Worm (Caenorhabditis elegans) whole organism, L4 larva: ENCODE data around the gene col-102.

Experiments
- F10B5.3 ChIP-seq: sonication (generic microtip); optimal IDR thresholded peaks from 2 replicates; lab custom pipeline; 2016; ENCODE audit warnings: mild to moderate bottlenecking, missing genetic modification characterization, missing compliant biosample characterization
- F37D6.2 ChIP-seq: sonication (generic microtip); optimal IDR thresholded peaks from 2 replicates; lab custom pipeline; 2016; ENCODE audit warnings: mild to moderate bottlenecking, missing genetic modification characterization, missing compliant biosample characterization
- F44E2.7 ChIP-seq: fragments of 200-800 bp; sonication (Bioruptor generic); IDR thresholded peaks from 2 replicates; pipeline ENCODE4 v2.1.2; 2022; ENCODE audit warnings: missing genetic modification characterization, missing compliant biosample characterization
- F49E8.2 ChIP-seq: sonication (generic microtip); optimal IDR thresholded peaks from 2 replicates; lab custom pipeline; 2016; ENCODE audit warnings: missing compliant biosample characterization, mild to moderate bottlenecking, missing genetic modification characterization, borderline replicate concordance
- R02D3.7 ChIP-seq: fragments of 150-350 bp; sonication (generic microtip); optimal IDR thresholded peaks from 3 replicates; lab custom pipeline; 2014; ENCODE audit warnings: missing biosample characterization, missing genetic modification characterization
- Y105C5A.15 ChIP-seq: fragments of 200-800 bp; sonication (Bioruptor generic); IDR thresholded peaks from 2 replicates; pipeline ENCODE4 v1.3.6; 2022; ENCODE audit warnings: missing genetic modification characterization, missing compliant biosample characterization
- Y75B8A.6 ChIP-seq: fragments of 200-800 bp; sonication (Bioruptor generic); IDR thresholded peaks from 2 replicates; pipeline ENCODE4 v1.3.6; 2022; ENCODE audit warnings: missing genetic modification reagents, missing genetic modification characterization, missing compliant biosample characterization
- ZK337.2 ChIP-seq: fragments of 200-800 bp; sonication (Bioruptor generic); IDR thresholded peaks from 2 replicates; pipeline ENCODE4 v1.3.6; 2022; ENCODE audit warnings: missing genetic modification reagents, missing genetic modification characterization, missing compliant biosample characterization
- arid-1 ChIP-seq: fragments of 200-800 bp; sonication (Bioruptor generic); conservative IDR thresholded peaks from 2 replicates; pipeline ENCODE4 v1.3.6; 2022; ENCODE audit warnings: missing genetic modification reagents, missing genetic modification characterization, missing compliant biosample characterization
- ceh-62 ChIP-seq: sonication (generic microtip); optimal IDR thresholded peaks from 2 replicates; lab custom pipeline; 2017; ENCODE audit warnings: missing biosample characterization, missing genetic modification characterization
- cey-2 ChIP-seq: sonication (generic microtip); optimal IDR thresholded peaks from 3 replicates; lab custom pipeline; 2017; ENCODE audit warnings: missing genetic modification characterization, mild to moderate bottlenecking, missing compliant biosample characterization, antibody characterized with exemption, borderline replicate concordance; ENCODE audit not compliant: insufficient read depth
- daf-12 ChIP-seq: fragments of 150-350 bp; optimal IDR thresholded peaks from 2 replicates; lab custom pipeline; 2014; ENCODE audit warnings: missing biosample characterization, missing genetic modification reagents, missing genetic modification characterization
- daf-8 ChIP-seq: fragments of 200-800 bp; sonication (Bioruptor generic); IDR thresholded peaks from 2 replicates; pipeline ENCODE4 v1.3.6; 2022; ENCODE audit warnings: missing genetic modification characterization, missing compliant biosample characterization
- dmd-6 ChIP-seq: fragments of 200-800 bp; sonication (Bioruptor generic); IDR thresholded peaks from 2 replicates; pipeline ENCODE4 v1.3.6; 2022; ENCODE audit warnings: missing genetic modification reagents, missing genetic modification characterization, missing compliant biosample characterization
- dmd-9 ChIP-seq: fragments of 200-800 bp; sonication (Bioruptor generic); IDR thresholded peaks from 2 replicates; pipeline ENCODE4 v1.3.6; 2022; ENCODE audit warnings: missing genetic modification reagents, missing genetic modification characterization, missing compliant biosample characterization
- dve-1 ChIP-seq: sonication (generic microtip); optimal IDR thresholded peaks from 2 replicates; lab custom pipeline; 2017; ENCODE audit warnings: antibody characterized with exemption, mild to moderate bottlenecking, missing genetic modification characterization, missing compliant biosample characterization; ENCODE audit not compliant: insufficient read depth
- egl-43 ChIP-seq: fragments of 200-800 bp; sonication (Bioruptor generic); IDR thresholded peaks from 2 replicates; pipeline ENCODE4 v1.3.6; 2022; ENCODE audit warnings: missing genetic modification reagents, missing genetic modification characterization, missing compliant biosample characterization
- fkh-10 ChIP-seq: fragments of 150-350 bp; optimal IDR thresholded peaks from 2 replicates; lab custom pipeline; 2014; ENCODE audit warnings: missing biosample characterization, missing genetic modification reagents, missing genetic modification characterization
- fos-1 ChIP-seq: fragments of 150-350 bp; optimal IDR thresholded peaks from 2 replicates; lab custom pipeline; 2014; ENCODE audit warnings: missing biosample characterization, missing genetic modification characterization
- hlh-11 ChIP-seq: fragments of 200-800 bp; sonication (Bioruptor generic); optimal IDR thresholded peaks from 2 replicates; lab custom pipeline; 2018; ENCODE audit warnings: mild to moderate bottlenecking, missing genetic modification characterization, missing compliant biosample characterization
- hlh-30 ChIP-seq: sonication (generic microtip); optimal IDR thresholded peaks from 2 replicates; lab custom pipeline; 2017; ENCODE audit warnings: antibody characterized with exemption, mild to moderate bottlenecking, missing genetic modification characterization, missing compliant biosample characterization; ENCODE audit not compliant: insufficient read depth
- jun-1 ChIP-seq: fragments of 150-350 bp; optimal IDR thresholded peaks from 2 replicates; lab custom pipeline; 2014; ENCODE audit warnings: missing biosample characterization, missing genetic modification reagents, missing genetic modification characterization
- lin-1 ChIP-seq: fragments of 200-800 bp; sonication (Bioruptor generic); IDR thresholded peaks from 2 replicates; pipeline ENCODE4 v1.3.6; 2022; ENCODE audit warnings: missing genetic modification reagents, missing genetic modification characterization, missing compliant biosample characterization
- lin-39 ChIP-seq: fragments of 150-350 bp; optimal IDR thresholded peaks from 2 replicates; lab custom pipeline; 2014; ENCODE audit warnings: missing biosample characterization, missing genetic modification reagents, missing genetic modification characterization
- lir-3 ChIP-seq: sonication (generic microtip); optimal IDR thresholded peaks from 2 replicates; lab custom pipeline; 2016; ENCODE audit warnings: mild to moderate bottlenecking, missing genetic modification characterization, missing compliant biosample characterization
- lsy-2 ChIP-seq, 2 experiments: fragments of 150-350 bp in 1 of 2; sonication (generic microtip) in 1 of 2; optimal IDR thresholded peaks; 2 replicates each; lab custom pipeline; 2014 to 2017; ENCODE audit warnings: missing biosample characterization in 2 of 2, missing genetic modification characterization in 2 of 2
- madf-5 ChIP-seq, 2 experiments: fragments of 200-800 bp; sonication (Bioruptor generic); IDR thresholded peaks; 2 replicates each; pipeline ENCODE4 v1.3.6; 2022; ENCODE audit warnings: missing compliant biosample characterization in 2 of 2, missing genetic modification characterization in 2 of 2
- mdl-1 ChIP-seq, 2 experiments: fragments of 150-350 bp in 1 of 2; sonication (generic microtip) in 1 of 2; optimal IDR thresholded peaks; 2 replicates each; lab custom pipeline; 2014 to 2017; ENCODE audit warnings: missing biosample characterization in 2 of 2, missing genetic modification characterization in 2 of 2
- mdt-29 ChIP-seq: fragments of 200-800 bp; sonication (Bioruptor generic); IDR thresholded peaks from 2 replicates; pipeline ENCODE4 v1.3.6; 2022; ENCODE audit warnings: missing genetic modification reagents, missing genetic modification characterization, missing compliant biosample characterization
- mep-1 ChIP-seq: fragments of 150-350 bp; sonication (generic microtip); optimal IDR thresholded peaks from 3 replicates; lab custom pipeline; 2014; ENCODE audit warnings: missing biosample characterization, missing genetic modification characterization
- mxl-3 ChIP-seq: fragments of 200-800 bp; sonication (Bioruptor generic); optimal IDR thresholded peaks from 2 replicates; lab custom pipeline; 2018; ENCODE audit warnings: mild to moderate bottlenecking, missing genetic modification characterization, missing compliant biosample characterization
- nhr-10 ChIP-seq: fragments of 150-350 bp; optimal IDR thresholded peaks from 2 replicates; lab custom pipeline; 2014; ENCODE audit warnings: missing biosample characterization, missing genetic modification characterization
- nhr-237 ChIP-seq: sonication (generic microtip); optimal IDR thresholded peaks from 2 replicates; lab custom pipeline; 2017; ENCODE audit warnings: missing biosample characterization, missing genetic modification characterization
- nhr-41 ChIP-seq: fragments of 200-800 bp; sonication (Bioruptor generic); IDR thresholded peaks from 2 replicates; pipeline ENCODE4 v1.3.6; 2022; ENCODE audit warnings: missing genetic modification reagents, missing genetic modification characterization, missing compliant biosample characterization
- nhr-48 ChIP-seq: sonication (generic microtip); optimal IDR thresholded peaks from 2 replicates; lab custom pipeline; 2016; ENCODE audit warnings: mild to moderate bottlenecking, missing genetic modification characterization, missing compliant biosample characterization
- nhr-76 ChIP-seq: fragments of 150-350 bp; optimal IDR thresholded peaks from 2 replicates; lab custom pipeline; 2014; ENCODE audit warnings: missing biosample characterization, missing genetic modification characterization
- nhr-77 ChIP-seq: fragments of 150-350 bp; optimal IDR thresholded peaks from 2 replicates; lab custom pipeline; 2014; ENCODE audit warnings: missing biosample characterization, missing genetic modification characterization
- pha-4 ChIP-seq, 2 experiments: fragments of 150-350 bp in 1 of 2; fragments of 200-800 bp in 1 of 2; sonication (Bioruptor generic) in 1 of 2; IDR thresholded peaks in 1 of 2; optimal IDR thresholded peaks in 1 of 2; 2 replicates each; pipeline versions ENCODE4 v1.3.6 to Lab custom; 2014 to 2022; ENCODE audit warnings: missing genetic modification characterization in 2 of 2, missing genetic modification reagents in 2 of 2, missing biosample characterization in 1 of 2, missing compliant biosample characterization in 1 of 2
- php-3 ChIP-seq: fragments of 200-800 bp; sonication (Bioruptor generic); IDR thresholded peaks from 2 replicates; pipeline ENCODE4 v1.3.6; 2022; ENCODE audit warnings: missing genetic modification reagents, missing genetic modification characterization, missing compliant biosample characterization
- rbr-2 ChIP-seq: sonication (generic microtip); optimal IDR thresholded peaks from 2 replicates; lab custom pipeline; 2016; ENCODE audit warnings: missing genotype, missing genetic modification characterization, missing compliant biosample characterization
- skn-1 ChIP-seq: fragments of 150-350 bp; optimal IDR thresholded peaks from 2 replicates; lab custom pipeline; 2014; ENCODE audit warnings: missing biosample characterization, missing genetic modification characterization
- snpc-4 ChIP-seq: fragments of 150-350 bp; optimal IDR thresholded peaks from 2 replicates; lab custom pipeline; 2014; ENCODE audit warnings: missing biosample characterization, missing genetic modification characterization
- spr-1 ChIP-seq: sonication (generic microtip); optimal IDR thresholded peaks from 2 replicates; lab custom pipeline; 2016; ENCODE audit warnings: mild to moderate bottlenecking, missing genetic modification characterization, missing compliant biosample characterization
- tag-97 ChIP-seq: fragments of 200-800 bp; sonication (Bioruptor generic); IDR thresholded peaks from 2 replicates; pipeline ENCODE4 v1.3.6; 2022; ENCODE audit warnings: missing genetic modification characterization, missing compliant biosample characterization
- tra-1 ChIP-seq: fragments of 200-800 bp; sonication (Bioruptor generic); IDR thresholded peaks from 2 replicates; pipeline ENCODE4 v1.3.6; 2022; ENCODE audit warnings: missing genetic modification reagents, missing genetic modification characterization, missing compliant biosample characterization
- unc-62 ChIP-seq, 3 experiments: fragments of 150-350 bp in 1 of 3; sonication (generic microtip); optimal IDR thresholded peaks in 2 of 3; peaks in 1 of 3; 1 replicate in 1 of 3; 2 replicates in 2 of 3; lab custom pipeline; 2014 to 2017; ENCODE audit warnings: missing biosample characterization in 3 of 3, missing genetic modification characterization in 3 of 3, missing genetic modification reagents in 3 of 3, missing genotype in 1 of 3
- zag-1 ChIP-seq: fragments of 150-350 bp; optimal IDR thresholded peaks from 2 replicates; lab custom pipeline; 2014; ENCODE audit warnings: missing biosample characterization, missing genetic modification characterization
- zfp-3 ChIP-seq: fragments of 200-800 bp; sonication (Bioruptor generic); conservative IDR thresholded peaks from 2 replicates; pipeline ENCODE4 v1.3.6; 2022; ENCODE audit warnings: missing genetic modification reagents, missing genetic modification characterization, missing compliant biosample characterization
- ztf-11 ChIP-seq: fragments of 150-350 bp; optimal IDR thresholded peaks from 2 replicates; lab custom pipeline; 2014; ENCODE audit warnings: missing biosample characterization, missing genetic modification characterization

col-102 gene

DNA sequence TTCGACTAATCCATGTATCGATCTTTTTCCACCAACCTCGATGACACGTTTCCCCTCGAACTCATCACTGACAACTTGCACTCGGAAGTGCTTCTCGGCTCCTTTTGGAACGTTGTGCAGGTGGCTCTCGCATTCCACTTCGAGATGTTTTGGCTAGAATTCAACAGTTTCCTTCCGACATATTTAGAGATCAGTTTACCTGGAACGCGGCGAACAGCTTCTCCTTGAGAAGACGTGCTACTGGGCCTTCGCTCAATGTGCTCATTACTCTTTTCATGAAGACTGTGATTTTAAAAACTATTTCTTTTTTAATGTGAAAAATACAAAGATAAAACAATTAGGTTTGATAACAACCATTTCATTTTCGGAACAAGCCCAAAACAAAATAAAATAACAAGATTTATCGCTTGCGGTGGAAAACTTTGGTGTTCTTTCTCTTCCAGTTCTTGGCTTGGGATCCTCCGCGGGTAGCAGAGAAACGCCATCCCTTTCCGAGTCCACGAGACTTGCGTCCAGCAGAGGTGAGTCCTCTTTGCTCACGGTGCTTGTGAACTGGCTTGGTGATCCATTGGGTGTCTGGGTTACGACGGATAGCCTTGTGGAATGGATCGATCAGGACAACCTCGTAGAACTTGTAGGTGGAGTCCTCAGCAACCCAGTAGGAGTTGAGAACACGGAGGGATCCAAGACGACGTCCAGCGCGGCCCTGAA is 49.0 kb downstream of the col-102 start, which contains the start of gene K11H12.1 (continued):
- TF ChIP-seq dve-1 (tag; lab: Kevin White, UChicago) (no peak), dmd-9 (GFP tag; lab: Robert Waterston, UW) (no peak), nhr-76 (tag; lab: Kevin White, UChicago) (no peak), Y75B8A.6 (GFP tag; lab: Robert Waterston, UW) (no peak), zfp-3 (GFP tag; lab: Robert Waterston, UW) (no peak), R02D3.7 (tag; lab: Kevin White, UChicago) (no peak), F49E8.2 (tag; lab: Kevin White, UChicago) (peak; percentile 53), lir-3 (tag; lab: Kevin White, UChicago) (no peak), daf-8 (GFP tag; lab: Robert Waterston, UW) (no peak), pha-4 (GFP tag; IDR thresholded peaks at IDR 0.05; lab: Robert Waterston, UW) (peak; percentile 43; the same call in 1 of the 2 replicates), pha-4 (tag; optimal IDR thresholded peaks at IDR 0.05; lab: Kevin White, UChicago) (no peak), nhr-41 (GFP tag; lab: Robert Waterston, UW) (no peak), hlh-30 (tag; lab: Kevin White, UChicago) (no peak), unc-62 (GFP tag; optimal IDR thresholded peaks at IDR 0.05 in 1 of 2; lab: Kevin White, UChicago) (no peak), unc-62 (tag; optimal IDR thresholded peaks at IDR 0.05; lab: Kevin White, UChicago) (no peak), fos-1 (tag; lab: Kevin White, UChicago) (no peak), F10B5.3 (tag; lab: Kevin White, UChicago) (no peak), mep-1 (no peak), madf-5 (GFP tag; IDR thresholded peaks at IDR 0.05; lab: Robert Waterston, UW) (no peak), tag-97 (GFP tag; lab: Robert Waterston, UW) (no peak), cey-2 (tag; lab: Kevin White, UChicago) (no peak), tra-1 (GFP tag; lab: Robert Waterston, UW) (0 out of 2 replicates have a peak, but pooled peaks have one; percentile 17), F37D6.2 (no peak), skn-1 (tag; lab: Kevin White, UChicago) (no peak), php-3 (GFP tag; lab: Robert Waterston, UW) (no peak), nhr-237 (tag; lab: Kevin White, UChicago) (no peak), zag-1 (tag; lab: Kevin White, UChicago) (no peak), egl-43 (GFP tag; lab: Robert Waterston, UW) (no peak), hlh-11 (tag; lab: Kevin White, UChicago) (no peak), arid-1 (GFP tag; lab: Robert Waterston, UW) (no peak), nhr-10 (no peak), ZK337.2 (GFP tag; lab: Robert Waterston, UW) (no peak), nhr-77 (tag; lab: Kevin White, UChicago) (no peak), Y105C5A.15 (0 out of 2 replicates have a peak, but pooled peaks have one; percentile 12), mxl-3 (GFP tag; lab: Kevin White, UChicago) (no peak), dmd-6 (GFP tag; lab: Robert Waterston, UW) (no peak), fkh-10 (GFP tag; lab: Kevin White, UChicago) (no peak), mdl-1 (tag; optimal IDR thresholded peaks at IDR 0.05; lab: Kevin White, UChicago) (no peak), nhr-48 (tag; lab: Kevin White, UChicago) (no peak), mdt-29 (GFP tag; lab: Robert Waterston, UW) (0 out of 2 replicates have a peak, but pooled peaks have one; percentile 18), spr-1 (tag; lab: Kevin White, UChicago) (no peak), daf-12 (no peak), jun-1 (tag; lab: Kevin White, UChicago) (no peak), rbr-2 (tag; lab: Kevin White, UChicago) (no peak), lin-1 (peak; percentile 36; the same call in 1 of the 2 replicates), ceh-62 (no peak), lsy-2 (tag; optimal IDR thresholded peaks at IDR 0.05; lab: Kevin White, UChicago) (peak in 1 of 2 experiments; percentile 8), lin-39 (tag; lab: Kevin White, UChicago) (no peak), F44E2.7 (GFP tag; lab: Robert Waterston, UW) (no peak), snpc-4 (tag; lab: Kevin White, UChicago) (no peak), ztf-11 (tag; lab: Kevin White, UChicago) (no peak)
